Worm (Caenorhabditis elegans) whole organism, young adult: ENCODE results near the gene xbp-1.

Source experiments
- B0035.1 ChIP-seq: sonication (generic microtip); optimal IDR thresholded peaks from 2 replicates; lab custom pipeline; 2016; ENCODE audit warnings: missing genetic modification characterization, mild to moderate bottlenecking, missing compliant biosample characterization, missing genotype, missing genetic modification reagents
- B0261.1 ChIP-seq: sonication (generic microtip); optimal IDR thresholded peaks from 2 replicates; lab custom pipeline; 2016; ENCODE audit warnings: mild to moderate bottlenecking, missing genetic modification characterization, moderate library complexity, missing compliant biosample characterization
- D2030.7 ChIP-seq: fragments of 200-800 bp; sonication (Bioruptor generic); IDR thresholded peaks from 2 replicates; pipeline ENCODE4 v1.3.6; 2022; ENCODE audit warnings: missing genetic modification reagents, missing genetic modification characterization, missing compliant biosample characterization
- F23B12.7 ChIP-seq: sonication (generic microtip); optimal IDR thresholded peaks from 2 replicates; lab custom pipeline; 2017; ENCODE audit warnings: missing genetic modification characterization, mild to moderate bottlenecking, missing compliant biosample characterization, antibody characterized with exemption, moderate library complexity; ENCODE audit not compliant: insufficient read depth
- K12H6.12 ChIP-seq: fragments of 200-800 bp; sonication (Bioruptor generic); optimal IDR thresholded peaks from 2 replicates; lab custom pipeline; 2018; ENCODE audit warnings: mild to moderate bottlenecking, missing genetic modification characterization, missing compliant biosample characterization
- Y67H2A.10 ChIP-seq: fragments of 200-800 bp; sonication (Bioruptor generic); conservative IDR thresholded peaks from 2 replicates; pipeline ENCODE4 v1.3.6; 2022; ENCODE audit warnings: missing genetic modification reagents, missing genetic modification characterization, missing compliant biosample characterization
- ZK185.1 ChIP-seq: sonication (generic microtip); optimal IDR thresholded peaks from 2 replicates; lab custom pipeline; 2016; ENCODE audit warnings: mild to moderate bottlenecking, missing genetic modification characterization, missing compliant biosample characterization; ENCODE audit not compliant: poor library complexity, severe bottlenecking
- akir-1 ChIP-seq: fragments of 200-800 bp; sonication (Bioruptor generic); optimal IDR thresholded peaks from 2 replicates; lab custom pipeline; 2018; ENCODE audit warnings: mild to moderate bottlenecking, missing genetic modification characterization, moderate library complexity, missing compliant biosample characterization
- aptf-2 ChIP-seq: fragments of 200-800 bp; sonication (Bioruptor generic); conservative IDR thresholded peaks from 2 replicates; pipeline ENCODE4 v1.3.6; 2022; ENCODE audit warnings: missing genetic modification reagents, missing genetic modification characterization, missing compliant biosample characterization
- atf-7 ChIP-seq: sonication (generic microtip); optimal IDR thresholded peaks from 2 replicates; lab custom pipeline; 2017; ENCODE audit warnings: mild to moderate bottlenecking, missing genetic modification characterization, missing compliant biosample characterization
- attf-6 ChIP-seq: fragments of 200-800 bp; sonication (Bioruptor generic); IDR thresholded peaks from 2 replicates; pipeline ENCODE4 v1.3.6; 2022; ENCODE audit warnings: missing genetic modification reagents, missing genetic modification characterization, missing compliant biosample characterization
- ccch-3 ChIP-seq: fragments of 200-800 bp; sonication (Bioruptor generic); optimal IDR thresholded peaks from 2 replicates; lab custom pipeline; 2018; ENCODE audit warnings: mild to moderate bottlenecking, missing genetic modification characterization, missing compliant biosample characterization
- cebp-1 ChIP-seq, 2 experiments: fragments of 200-800 bp in 1 of 2; sonication (Bioruptor generic) in 1 of 2; sonication (generic microtip) in 1 of 2; IDR thresholded peaks in 1 of 2; optimal IDR thresholded peaks in 1 of 2; 2 replicates each; pipeline versions ENCODE4 v1.3.6 to Lab custom; 2017 to 2022; ENCODE audit warnings: missing compliant biosample characterization in 2 of 2, missing genetic modification characterization in 2 of 2, mild to moderate bottlenecking in 1 of 2, missing genetic modification reagents in 1 of 2, moderate library complexity in 1 of 2
- ceh-27 ChIP-seq: fragments of 200-800 bp; sonication (Bioruptor generic); optimal IDR thresholded peaks from 2 replicates; lab custom pipeline; 2018; ENCODE audit warnings: mild to moderate bottlenecking, missing genetic modification characterization, moderate library complexity, missing compliant biosample characterization
- ceh-40 ChIP-seq: fragments of 200-800 bp; sonication (Bioruptor generic); IDR thresholded peaks from 2 replicates; pipeline ENCODE4 v1.3.6; 2022; ENCODE audit warnings: missing genetic modification characterization, missing compliant biosample characterization
- ceh-79 ChIP-seq: sonication (generic microtip); optimal IDR thresholded peaks from 2 replicates; lab custom pipeline; 2017; ENCODE audit warnings: mild to moderate bottlenecking, missing genetic modification characterization, missing compliant biosample characterization
- ceh-91 ChIP-seq: fragments of 200-800 bp; sonication (Bioruptor generic); IDR thresholded peaks from 2 replicates; pipeline ENCODE4 v1.3.6; 2022; ENCODE audit warnings: missing genetic modification reagents, missing genetic modification characterization, missing compliant biosample characterization
- dox-1 ChIP-seq: fragments of 200-800 bp; sonication (Bioruptor generic); IDR thresholded peaks from 2 replicates; pipeline ENCODE4 v1.3.6; 2022; ENCODE audit warnings: missing genetic modification reagents, missing genetic modification characterization, missing compliant biosample characterization
- dpl-1 ChIP-seq: fragments of 150-350 bp; optimal IDR thresholded peaks from 2 replicates; lab custom pipeline; 2014; ENCODE audit warnings: missing biosample characterization, missing genetic modification reagents, missing genetic modification characterization
- efl-1 ChIP-seq: fragments of 150-350 bp; optimal IDR thresholded peaks from 2 replicates; lab custom pipeline; 2014; ENCODE audit warnings: missing biosample characterization, missing genetic modification reagents, missing genetic modification characterization
- egl-44 ChIP-seq: fragments of 200-800 bp; sonication (Bioruptor generic); IDR thresholded peaks from 2 replicates; pipeline ENCODE4 v1.3.6; 2022; ENCODE audit warnings: missing genetic modification reagents, missing genetic modification characterization, missing compliant biosample characterization
- egrh-3 ChIP-seq: fragments of 200-800 bp; sonication (Bioruptor generic); IDR thresholded peaks from 2 replicates; pipeline ENCODE4 v1.3.6; 2022; ENCODE audit warnings: missing genetic modification reagents, missing genetic modification characterization, missing compliant biosample characterization
- ekl-4 ChIP-seq: fragments of 200-800 bp; sonication (Bioruptor generic); IDR thresholded peaks from 2 replicates; pipeline ENCODE4 v1.3.6; 2022; ENCODE audit warnings: missing genetic modification reagents, missing genetic modification characterization, missing compliant biosample characterization
- hmg-1.2 ChIP-seq: fragments of 200-800 bp; sonication (Bioruptor generic); IDR thresholded peaks from 2 replicates; pipeline ENCODE4 v1.3.6; 2022; ENCODE audit warnings: missing genetic modification reagents, missing genetic modification characterization, missing compliant biosample characterization
- hsf-1 ChIP-seq: fragments of 200-800 bp; sonication (Bioruptor generic); IDR thresholded peaks from 2 replicates; pipeline ENCODE4 v1.3.6; 2022; ENCODE audit warnings: missing genetic modification reagents, missing genetic modification characterization, missing compliant biosample characterization
- lag-1 ChIP-seq: fragments of 200-800 bp; sonication (Bioruptor generic); IDR thresholded peaks from 2 replicates; pipeline ENCODE4 v1.3.6; 2022; ENCODE audit warnings: missing genetic modification reagents, missing genetic modification characterization, missing compliant biosample characterization
- let-526 ChIP-seq: fragments of 200-800 bp; sonication (Bioruptor generic); IDR thresholded peaks from 2 replicates; pipeline ENCODE4 v1.3.6; 2022; ENCODE audit warnings: missing genetic modification reagents, missing genetic modification characterization, missing compliant biosample characterization
- lin-35 ChIP-seq, 3 experiments: fragments of 150-350 bp in 2 of 3; sonication (generic microtip) in 1 of 3; optimal IDR thresholded peaks; 2 replicates each; lab custom pipeline; 2014 to 2018; ENCODE audit warnings: missing biosample characterization in 3 of 3, missing genetic modification characterization in 3 of 3, missing genetic modification reagents in 3 of 3
- lin-54 ChIP-seq: fragments of 200-800 bp; sonication (Bioruptor generic); optimal IDR thresholded peaks from 2 replicates; lab custom pipeline; 2018; ENCODE audit warnings: mild to moderate bottlenecking, missing genetic modification characterization, missing compliant biosample characterization
- madf-3 ChIP-seq: fragments of 200-800 bp; sonication (Bioruptor generic); IDR thresholded peaks from 2 replicates; pipeline ENCODE4 v1.3.6; 2022; ENCODE audit warnings: missing genetic modification reagents, missing genetic modification characterization, missing compliant biosample characterization
- mcd-1 ChIP-seq: fragments of 200-800 bp; sonication (Bioruptor generic); IDR thresholded peaks from 2 replicates; pipeline ENCODE4 v1.3.6; 2022; ENCODE audit warnings: missing genetic modification reagents, missing genetic modification characterization, missing compliant biosample characterization
- mel-28 ChIP-seq: sonication (generic microtip); optimal IDR thresholded peaks from 2 replicates; lab custom pipeline; 2016; ENCODE audit warnings: borderline replicate concordance, mild to moderate bottlenecking, missing genetic modification characterization, missing compliant biosample characterization
- mxl-1 ChIP-seq: sonication (generic microtip); optimal IDR thresholded peaks from 2 replicates; lab custom pipeline; 2016; ENCODE audit warnings: missing genetic modification characterization, missing compliant biosample characterization
- nhr-90 ChIP-seq: sonication (generic microtip); optimal IDR thresholded peaks from 2 replicates; lab custom pipeline; 2016; ENCODE audit warnings: missing genotype, mild to moderate bottlenecking, missing genetic modification characterization, missing compliant biosample characterization
- rcor-1 ChIP-seq: fragments of 200-800 bp; sonication (Bioruptor generic); IDR thresholded peaks from 2 replicates; pipeline ENCODE4 v1.3.6; 2022; ENCODE audit warnings: missing genetic modification reagents, missing genetic modification characterization, missing compliant biosample characterization
- rec-8 ChIP-seq, 2 experiments: sonication (generic microtip); optimal IDR thresholded peaks; 2 replicates each; lab custom pipeline; 2016; ENCODE audit warnings: mild to moderate bottlenecking in 2 of 2, missing genetic modification characterization in 2 of 2, missing genetic modification reagents in 2 of 2, missing genotype in 2 of 2, missing biosample characterization in 1 of 2, missing compliant biosample characterization in 1 of 2, moderate library complexity in 1 of 2
- repo-1 ChIP-seq: sonication (generic microtip); optimal IDR thresholded peaks from 2 replicates; lab custom pipeline; 2017; ENCODE audit warnings: mild to moderate bottlenecking, missing genetic modification characterization, missing compliant biosample characterization
- sea-2 ChIP-seq: fragments of 200-800 bp; sonication (Bioruptor generic); IDR thresholded peaks from 2 replicates; pipeline ENCODE4 v1.3.6; 2022; ENCODE audit warnings: missing genetic modification characterization, missing compliant biosample characterization
- tlf-1 ChIP-seq: fragments of 200-800 bp; sonication (Bioruptor generic); optimal IDR thresholded peaks from 2 replicates; lab custom pipeline; 2018; ENCODE audit warnings: mild to moderate bottlenecking, missing genetic modification characterization, missing compliant biosample characterization
- ztf-28 ChIP-seq: fragments of 200-800 bp; sonication (Bioruptor generic); IDR thresholded peaks from 2 replicates; pipeline ENCODE4 v1.3.6; 2022; ENCODE audit warnings: missing genetic modification reagents, missing genetic modification characterization, missing compliant biosample characterization
- ztf-3 ChIP-seq: fragments of 200-800 bp; sonication (Bioruptor generic); optimal IDR thresholded peaks from 2 replicates; lab custom pipeline; 2018; ENCODE audit warnings: mild to moderate bottlenecking, missing genetic modification characterization, missing compliant biosample characterization
- ztf-6 ChIP-seq: fragments of 200-800 bp; sonication (Bioruptor generic); IDR thresholded peaks from 2 replicates; pipeline ENCODE4 v1.3.6; 2022; ENCODE audit warnings: missing genetic modification reagents, missing genetic modification characterization, missing compliant biosample characterization

xbp-1 gene

DNA sequence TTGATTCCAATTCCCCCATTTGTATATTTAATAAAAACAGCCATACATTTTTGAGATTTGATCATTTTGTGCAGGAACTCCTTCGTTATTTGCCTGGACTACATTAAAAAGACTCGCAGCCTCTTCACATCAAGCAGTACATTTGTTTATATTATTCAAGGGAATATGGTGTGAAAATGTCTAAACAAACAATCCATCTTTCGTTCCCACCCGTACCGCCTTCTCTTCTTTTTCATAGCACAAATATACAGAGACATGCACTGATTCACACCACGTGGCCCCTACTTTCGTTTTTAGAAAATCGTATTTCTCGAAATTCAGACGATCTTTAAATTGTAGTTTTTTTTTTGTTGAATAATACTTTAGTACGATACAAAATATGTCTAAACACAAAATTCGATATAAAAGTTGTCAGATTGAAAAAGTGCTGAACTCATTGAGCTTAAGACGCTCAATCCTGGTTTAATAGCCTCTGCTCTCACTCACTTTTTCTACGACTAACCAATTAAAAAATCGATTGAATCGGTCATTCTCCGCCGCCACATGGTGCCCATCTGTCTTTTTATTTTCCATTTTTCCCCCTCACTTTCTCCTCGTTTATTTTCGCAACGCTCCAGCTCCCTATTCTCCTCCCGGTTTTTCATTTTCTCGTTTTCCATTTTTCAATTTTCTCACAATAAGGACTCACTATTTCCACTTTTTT, 1.8 kb downstream of the xbp-1 start (continued):
- TF ChIP-seq atf-7 (peak; percentile 84), mel-28 (peak; percentile 54), B0261.1 (tag; lab: Kevin White, UChicago) (peak; percentile 14), lin-35 (GFP tag; optimal IDR thresholded peaks at IDR 0.05; lab: Kevin White, UChicago) (peak in 1 of 3 experiments; percentile 62), egl-44 (no peak), Y67H2A.10 (GFP tag; lab: Robert Waterston, UW) (no peak), hmg-1.2 (GFP tag; lab: Robert Waterston, UW) (peak; percentile 36; the same call in 1 of the 2 replicates), mxl-1 (tag; lab: Kevin White, UChicago) (peak; percentile 11), nhr-90 (tag; lab: Kevin White, UChicago) (peak; percentile 59), ceh-91 (GFP tag; lab: Robert Waterston, UW) (no peak), tlf-1 (GFP tag; lab: Kevin White, UChicago) (peak; percentile 77), ztf-28 (GFP tag; lab: Robert Waterston, UW) (no peak)

DNA sequence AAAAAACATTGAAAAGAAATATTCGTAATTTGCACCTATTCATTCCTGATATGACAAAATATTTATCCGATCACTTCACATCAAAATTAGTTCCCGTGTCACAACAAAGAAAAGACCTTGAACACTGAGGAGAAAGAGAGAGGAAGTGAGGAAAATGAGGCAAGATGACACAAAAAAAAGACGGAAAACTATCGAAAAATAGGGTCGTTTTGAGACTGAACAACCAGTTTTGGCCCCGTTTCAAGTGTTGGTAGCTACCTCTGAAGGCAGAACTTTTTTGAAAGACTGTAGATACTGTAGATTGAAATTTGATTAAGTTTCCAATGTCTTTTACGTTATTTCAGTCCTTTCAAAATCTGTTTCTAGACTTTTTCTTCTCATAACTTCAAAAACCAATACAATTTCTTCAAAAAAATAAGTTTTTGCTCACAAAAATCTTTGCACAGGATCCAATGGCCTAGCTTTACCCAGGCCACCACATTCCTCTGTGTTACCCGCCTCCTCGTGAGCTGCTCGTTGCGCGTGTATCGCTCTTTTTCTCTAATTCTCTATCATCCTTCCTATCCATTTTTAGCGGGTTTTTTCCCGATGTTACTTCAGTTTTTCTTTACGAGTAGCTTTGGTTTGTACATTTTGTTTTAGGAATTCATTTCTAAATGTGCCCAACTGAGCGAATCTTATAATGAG, 2.8 kb downstream of the xbp-1 start:
- TF ChIP-seq ceh-91 (GFP tag; lab: Robert Waterston, UW) (no peak), K12H6.12 (tag; lab: Kevin White, UChicago) (peak; percentile 26), dox-1 (0 out of 2 replicates have a peak, but pooled peaks have one; percentile 20), akir-1 (GFP tag; lab: Kevin White, UChicago) (no peak), efl-1 (GFP tag; lab: Kevin White, UChicago) (peak; percentile 57), repo-1 (tag; lab: Kevin White, UChicago) (no peak), ZK185.1 (tag; lab: Kevin White, UChicago) (peak; percentile 11), egl-44 (no peak), ceh-27 (peak; percentile 19), mcd-1 (GFP tag; lab: Robert Waterston, UW) (0 out of 2 replicates have a peak, but pooled peaks have one; percentile 25), ceh-79 (no peak), cebp-1 (GFP tag; IDR thresholded peaks at IDR 0.05; lab: Robert Waterston, UW) (no peak), cebp-1 (tag; optimal IDR thresholded peaks at IDR 0.05; lab: Kevin White, UChicago) (peak; percentile 45), dpl-1 (GFP tag; lab: Kevin White, UChicago) (no peak), lin-35 (GFP tag; optimal IDR thresholded peaks at IDR 0.05; lab: Kevin White, UChicago) (peak in 1 of 3 experiments; percentile 23), D2030.7 (GFP tag; lab: Robert Waterston, UW) (0 out of 2 replicates have a peak, but pooled peaks have one; percentile 18), lag-1 (no peak), hmg-1.2 (GFP tag; lab: Robert Waterston, UW) (peak; percentile 66; the same call in 1 of the 2 replicates), F23B12.7 (tag; lab: Kevin White, UChicago) (no peak), madf-3 (GFP tag; lab: Robert Waterston, UW) (no peak), ceh-40 (GFP tag; lab: Robert Waterston, UW) (no peak), sea-2 (GFP tag; lab: Robert Waterston, UW) (no peak), hsf-1 (no peak), ccch-3 (no peak), attf-6 (GFP tag; lab: Robert Waterston, UW) (no peak), ekl-4 (GFP tag; lab: Robert Waterston, UW) (peak; percentile 31; the same call in 1 of the 2 replicates), egrh-3 (no peak), ztf-28 (GFP tag; lab: Robert Waterston, UW) (no peak), rec-8 (tag; optimal IDR thresholded peaks at IDR 0.05; lab: Kevin White, UChicago) (no peak), aptf-2 (GFP tag; lab: Robert Waterston, UW) (no peak), lin-54 (GFP tag; lab: Kevin White, UChicago) (no peak), ztf-6 (GFP tag; lab: Robert Waterston, UW) (0 out of 2 replicates have a peak, but pooled peaks have one; percentile 13), rcor-1 (no peak), let-526 (no peak), ztf-3 (no peak), B0035.1 (tag; lab: Kevin White, UChicago) (no peak), Y67H2A.10 (GFP tag; lab: Robert Waterston, UW) (0 out of 2 replicates have a peak, but pooled peaks have one; percentile 14)
